Worm (Caenorhabditis elegans): ENCODE data around the gene K02E10.4.

Gene K02E10.4

ce11 chrX:2527194-2527593, 44.1 kb downstream of the K02E10.4 start:
- TF ChIP-seq zag-1 (tag; optimal IDR thresholded peaks at IDR 0.05) (no peak), lsy-2 (tag; optimal IDR thresholded peaks at IDR 0.05) (no peak), dmd-4 (tag; optimal IDR thresholded peaks at IDR 0.05) (no peak), crh-2 (tag; optimal IDR thresholded peaks at IDR 0.05) (no peak), unc-62 (GFP tag; optimal IDR thresholded peaks at IDR 0.05) (no peak), nhr-11 (tag; optimal IDR thresholded peaks at IDR 0.05) (no peak), blmp-1 (tag; optimal IDR thresholded peaks at IDR 0.05; ENCODE audit: insufficient read depth) (no peak), nhr-237 (tag; optimal IDR thresholded peaks at IDR 0.05) (no peak), ceh-82 (tag; optimal IDR thresholded peaks at IDR 0.05) (no peak), sem-4 (tag; optimal IDR thresholded peaks at IDR 0.05) (no peak), unc-55 (GFP tag; optimal IDR thresholded peaks at IDR 0.05) (no peak), nhr-25 (tag; optimal IDR thresholded peaks at IDR 0.05) (no peak), ZK546.5 (tag; optimal IDR thresholded peaks at IDR 0.05) (no peak), peb-1 (tag; optimal IDR thresholded peaks at IDR 0.05) (no peak), ztf-1 (GFP tag; conservative IDR thresholded peaks at IDR 0.05) (no peak), sma-3 (GFP tag; optimal IDR thresholded peaks at IDR 0.05) (no peak), F13H6.1 (tag; optimal IDR thresholded peaks at IDR 0.05) (no peak)

- no peak for TF ChIP-seq zag-1 (tag; optimal IDR thresholded peaks at IDR 0.05)
- TF ChIP-seq sma-9 (GFP tag; optimal IDR thresholded peaks at IDR 0.05), result peak; percentile 53
- no peak for TF ChIP-seq sma-9 (tag; optimal IDR thresholded peaks at IDR 0.05)
- no peak for TF ChIP-seq nhr-23 (tag; optimal IDR thresholded peaks at IDR 0.05)
- TF ChIP-seq nhr-129 (tag; optimal IDR thresholded peaks at IDR 0.05), result peak; percentile 39
- no peak for TF ChIP-seq C34F6.9 (tag; optimal IDR thresholded peaks at IDR 0.05)
- no peak for TF ChIP-seq dmd-4 (tag; optimal IDR thresholded peaks at IDR 0.05)
- peak in 1 of 2 experiments; percentile 9 for TF ChIP-seq lsy-2 (tag; optimal IDR thresholded peaks at IDR 0.05)
- no peak for TF ChIP-seq ama-1 (optimal IDR thresholded peaks at IDR 0.05)
- no peak for TF ChIP-seq elt-3 (tag; optimal IDR thresholded peaks at IDR 0.05)
- no peak for TF ChIP-seq mab-5 (tag; optimal IDR thresholded peaks at IDR 0.05)
- no peak for TF ChIP-seq nhr-77 (tag; optimal IDR thresholded peaks at IDR 0.05)
- TF ChIP-seq nhr-11 (tag; optimal IDR thresholded peaks at IDR 0.05), result no peak
- TF ChIP-seq egl-27 (tag; optimal IDR thresholded peaks at IDR 0.05), result no peak
- no peak for TF ChIP-seq aly-2 (tag; optimal IDR thresholded peaks at IDR 0.05)
- peak; percentile 55 for TF ChIP-seq F13H6.1 (tag; optimal IDR thresholded peaks at IDR 0.05)
- TF ChIP-seq skn-1 (tag; optimal IDR thresholded peaks at IDR 0.05), result no peak
- peak; percentile 4 for TF ChIP-seq unc-55 (GFP tag; optimal IDR thresholded peaks at IDR 0.05)
- peak; percentile 9 for TF ChIP-seq lin-13 (GFP tag; optimal IDR thresholded peaks at IDR 0.05)
- TF ChIP-seq crh-2 (tag; optimal IDR thresholded peaks at IDR 0.05), result no peak
- TF ChIP-seq unc-39 (tag; optimal IDR thresholded peaks at IDR 0.05), result no peak
- TF ChIP-seq snpc-4 (tag; optimal IDR thresholded peaks at IDR 0.05), result no peak
- TF ChIP-seq unc-62 (GFP tag; optimal IDR thresholded peaks at IDR 0.05), result no peak
- no peak for TF ChIP-seq ceh-16 (tag; optimal IDR thresholded peaks at IDR 0.05)
- no peak for TF ChIP-seq peb-1 (tag; optimal IDR thresholded peaks at IDR 0.05)
- no peak for TF ChIP-seq nhr-21 (tag; optimal IDR thresholded peaks at IDR 0.05)
- peak; percentile 28 for TF ChIP-seq sma-3 (GFP tag; optimal IDR thresholded peaks at IDR 0.05)
- no peak for TF ChIP-seq Y55F3AM.14 (GFP tag; optimal IDR thresholded peaks at IDR 0.05)
- TF ChIP-seq nhr-12 (tag; optimal IDR thresholded peaks at IDR 0.05), result no peak
These were observed 44.8 kb downstream of the K02E10.4 start for ce11 chrX:2527877-2528276.

- TF ChIP-seq ceh-16 (tag; optimal IDR thresholded peaks at IDR 0.05) (no peak), ztf-4 (tag; optimal IDR thresholded peaks at IDR 0.05) (peak; percentile 34), nhr-10 (tag; optimal IDR thresholded peaks at IDR 0.05) (no peak), gmeb-1 (tag; optimal IDR thresholded peaks at IDR 0.05) (no peak), sma-9 (GFP tag; optimal IDR thresholded peaks at IDR 0.05) (peak; percentile 51), sma-9 (tag; optimal IDR thresholded peaks at IDR 0.05) (no peak), elt-3 (tag; optimal IDR thresholded peaks at IDR 0.05) (no peak), zag-1 (tag; optimal IDR thresholded peaks at IDR 0.05) (no peak), lin-39 (tag; optimal IDR thresholded peaks at IDR 0.05) (no peak), fos-1 (tag; optimal IDR thresholded peaks at IDR 0.05) (peak; percentile 48), crh-2 (tag; optimal IDR thresholded peaks at IDR 0.05) (peak; percentile 54), lsy-2 (tag; optimal IDR thresholded peaks at IDR 0.05) (peak in 1 of 2 experiments; percentile 30), Y55F3AM.14 (GFP tag; optimal IDR thresholded peaks at IDR 0.05) (peak; percentile 45), nhr-237 (tag; optimal IDR thresholded peaks at IDR 0.05) (no peak), nhr-12 (tag; optimal IDR thresholded peaks at IDR 0.05) (no peak), nhr-21 (tag; optimal IDR thresholded peaks at IDR 0.05) (peak; percentile 34), mdl-1 (tag; optimal IDR thresholded peaks at IDR 0.05) (no peak), nhr-6 (tag; optimal IDR thresholded peaks at IDR 0.05) (no peak), ZK546.5 (tag; optimal IDR thresholded peaks at IDR 0.05) (no peak), peb-1 (tag; optimal IDR thresholded peaks at IDR 0.05) (no peak), sem-4 (tag; optimal IDR thresholded peaks at IDR 0.05) (no peak), nhr-129 (tag; optimal IDR thresholded peaks at IDR 0.05) (peak; percentile 20), lin-11 (tag; optimal IDR thresholded peaks at IDR 0.05) (no peak), F13H6.1 (tag; optimal IDR thresholded peaks at IDR 0.05) (peak; percentile 39), skn-1 (tag; optimal IDR thresholded peaks at IDR 0.05) (no peak), R02D3.7 (tag; optimal IDR thresholded peaks at IDR 0.05) (no peak), nhr-77 (tag; optimal IDR thresholded peaks at IDR 0.05) (no peak), blmp-1 (tag; optimal IDR thresholded peaks at IDR 0.05; ENCODE audit: insufficient read depth) (peak; percentile 5), sma-3 (GFP tag; optimal IDR thresholded peaks at IDR 0.05) (peak; percentile 27)
These were observed 48.2 kb downstream of the K02E10.4 start for ce11 chrX:2531276-2531675.

Measured in whole organism, L2 larva.